Fruit fly (Drosophila melanogaster) whole organism, prepupa: ENCODE measurements around the gene zen2.

Experiments used
- CG10631 ChIP-seq: fragments of 200-800 bp; sonication (Bioruptor generic); optimal IDR thresholded peaks from 2 replicates; lab custom pipeline; 2016; ENCODE audit warnings: missing biosample characterization, missing genetic modification characterization
- CG10669 ChIP-seq: fragments of 200-800 bp; sonication (Bioruptor generic); optimal IDR thresholded peaks from 3 replicates; lab custom pipeline; 2018; ENCODE audit warnings: missing biosample characterization, mild to moderate bottlenecking, missing genetic modification characterization, moderate library complexity
- CG11762 ChIP-seq: fragments of 200-800 bp; sonication (Bioruptor generic); optimal IDR thresholded peaks from 3 replicates; lab custom pipeline; 2016; ENCODE audit warnings: missing biosample characterization, missing genetic modification characterization; ENCODE audit not compliant: insufficient read depth
- CG1621 ChIP-seq: fragments of 200-800 bp; sonication (Bioruptor generic); optimal IDR thresholded peaks from 3 replicates; lab custom pipeline; 2018; ENCODE audit warnings: missing biosample characterization, mild to moderate bottlenecking, missing genetic modification characterization
- CG3032 ChIP-seq: fragments of 200-800 bp; optimal IDR thresholded peaks from 2 replicates; lab custom pipeline; 2019; ENCODE audit warnings: missing biosample characterization, mild to moderate bottlenecking, missing genetic modification characterization, moderate library complexity
- CG34406 ChIP-seq: fragments of 200-800 bp; sonication (Bioruptor generic); optimal IDR thresholded peaks from 3 replicates; lab custom pipeline; 2016; ENCODE audit warnings: missing biosample characterization, missing genetic modification characterization
- CG3919 ChIP-seq: fragments of 200-800 bp; sonication (Bioruptor generic); optimal IDR thresholded peaks from 3 replicates; lab custom pipeline; 2016; ENCODE audit warnings: missing biosample characterization, missing genetic modification characterization
- CG6276 ChIP-seq: fragments of 200-800 bp; sonication (Bioruptor generic); optimal IDR thresholded peaks from 2 replicates; lab custom pipeline; 2017; ENCODE audit warnings: missing biosample characterization, mild to moderate bottlenecking, missing genetic modification characterization
- CG6808 ChIP-seq: fragments of 200-800 bp; sonication (Bioruptor generic); optimal IDR thresholded peaks from 3 replicates; lab custom pipeline; 2017; ENCODE audit warnings: missing biosample characterization, missing genetic modification characterization, mild to moderate bottlenecking, moderate library complexity, missing genetic modification reagents
- CG6854 ChIP-seq: fragments of 200-800 bp; sonication (Bioruptor generic); optimal IDR thresholded peaks from 2 replicates; lab custom pipeline; 2017; ENCODE audit warnings: missing biosample characterization, mild to moderate bottlenecking, missing genetic modification characterization
- CG8319 ChIP-seq: fragments of 200-800 bp; sonication (Bioruptor generic); optimal IDR thresholded peaks from 3 replicates; lab custom pipeline; 2016; ENCODE audit warnings: missing biosample characterization, missing genetic modification characterization
- CG9139 ChIP-seq: fragments of 200-800 bp; sonication (Bioruptor generic); optimal IDR thresholded peaks from 3 replicates; lab custom pipeline; 2017; ENCODE audit warnings: missing biosample characterization, mild to moderate bottlenecking, missing genetic modification characterization
- Eip75B ChIP-seq: fragments of 200-800 bp; sonication (Bioruptor generic); optimal IDR thresholded peaks from 3 replicates; lab custom pipeline; 2016; ENCODE audit warnings: missing biosample characterization, missing genetic modification characterization
- Eip78C ChIP-seq: fragments of 200-800 bp; sonication (Bioruptor generic); peaks from one replicate; lab custom pipeline; 2016; ENCODE audit warnings: missing biosample characterization, missing genetic modification characterization
- Eip93F ChIP-seq: fragments of 200-800 bp; sonication (Bioruptor generic); optimal IDR thresholded peaks from 2 replicates; lab custom pipeline; 2016; ENCODE audit warnings: missing biosample characterization, mild to moderate bottlenecking, missing genetic modification characterization
- Ets96B ChIP-seq: fragments of 200-800 bp; optimal IDR thresholded peaks from 2 replicates; lab custom pipeline; 2019; ENCODE audit warnings: missing biosample characterization, mild to moderate bottlenecking, missing genetic modification characterization, moderate library complexity
- Gug ChIP-seq: fragments of 200-800 bp; sonication (Bioruptor generic); IDR thresholded peaks from 2 replicates; pipeline ENCODE4 v1.3.6; 2022; ENCODE audit warnings: missing biosample characterization, missing genetic modification characterization
- Hr38 ChIP-seq: sonication (Bioruptor generic); optimal IDR thresholded peaks from 2 replicates; lab custom pipeline; 2016; ENCODE audit warnings: missing biosample characterization, missing genetic modification characterization
- Hr39 ChIP-seq: fragments of 200-800 bp; sonication (Bioruptor generic); optimal IDR thresholded peaks from 2 replicates; lab custom pipeline; 2016; ENCODE audit warnings: missing biosample characterization, missing genetic modification characterization
- Lpt ChIP-seq: fragments of 200-800 bp; sonication (Bioruptor generic); optimal IDR thresholded peaks from 3 replicates; lab custom pipeline; 2016; ENCODE audit warnings: missing biosample characterization, missing genetic modification characterization
- Met ChIP-seq: fragments of 200-800 bp; sonication (Bioruptor generic); optimal IDR thresholded peaks from 3 replicates; lab custom pipeline; 2016; ENCODE audit warnings: missing biosample characterization, missing genetic modification characterization
- OdsH ChIP-seq: fragments of 200-800 bp; sonication (Bioruptor generic); optimal IDR thresholded peaks from 3 replicates; lab custom pipeline; 2016; ENCODE audit warnings: missing biosample characterization, missing genetic modification characterization
- Smox ChIP-seq: fragments of 200-800 bp; sonication (Bioruptor generic); optimal IDR thresholded peaks from 3 replicates; lab custom pipeline; 2016; ENCODE audit warnings: missing biosample characterization, missing genetic modification characterization
- Sox102F ChIP-seq: fragments of 200-800 bp; sonication (Bioruptor generic); optimal IDR thresholded peaks from 2 replicates; lab custom pipeline; 2016; ENCODE audit warnings: missing biosample characterization, mild to moderate bottlenecking, missing genetic modification characterization
- Sox14 ChIP-seq: fragments of 200-800 bp; sonication (Bioruptor generic); optimal IDR thresholded peaks from 3 replicates; lab custom pipeline; 2016; ENCODE audit warnings: missing biosample characterization, missing genetic modification characterization
- Sox15 ChIP-seq: fragments of 200-800 bp; sonication (Bioruptor generic); optimal IDR thresholded peaks from 3 replicates; lab custom pipeline; 2016; ENCODE audit warnings: missing biosample characterization, missing genetic modification characterization
- achi ChIP-seq: fragments of 200-800 bp; sonication (Bioruptor generic); optimal IDR thresholded peaks from 3 replicates; lab custom pipeline; 2016; ENCODE audit warnings: missing biosample characterization, missing genetic modification characterization
- acj6 ChIP-seq: fragments of 200-800 bp; sonication (Bioruptor generic); optimal IDR thresholded peaks from 3 replicates; lab custom pipeline; 2016; ENCODE audit warnings: missing biosample characterization, missing genetic modification characterization
- eg ChIP-seq: fragments of 200-800 bp; sonication (Bioruptor generic); IDR thresholded peaks from 3 replicates; pipeline ENCODE4 v1.3.6; 2022; ENCODE audit warnings: missing biosample characterization, missing genetic modification characterization
- esn ChIP-seq: fragments of 200-800 bp; sonication (Bioruptor generic); optimal IDR thresholded peaks from 2 replicates; lab custom pipeline; 2016; ENCODE audit warnings: missing biosample characterization, mild to moderate bottlenecking, missing genetic modification characterization, moderate library complexity
- fd85E ChIP-seq: fragments of 200-800 bp; sonication (Bioruptor generic); optimal IDR thresholded peaks from 3 replicates; lab custom pipeline; 2016; ENCODE audit warnings: missing biosample characterization, missing genetic modification characterization
- fkh ChIP-seq: fragments of 200-800 bp; sonication (Bioruptor generic); optimal IDR thresholded peaks from 3 replicates; lab custom pipeline; 2017; ENCODE audit warnings: missing biosample characterization, mild to moderate bottlenecking, missing genetic modification characterization, moderate library complexity
- pdm3 ChIP-seq: fragments of 200-800 bp; sonication (Bioruptor generic); optimal IDR thresholded peaks from 3 replicates; lab custom pipeline; 2016; ENCODE audit warnings: missing biosample characterization, missing genetic modification characterization
- salr ChIP-seq, 2 experiments: fragments of 200-800 bp; sonication (Bioruptor generic); optimal IDR thresholded peaks; 3 replicates each; lab custom pipeline; 2016 to 2018; ENCODE audit warnings: missing biosample characterization in 2 of 2, missing genetic modification characterization in 2 of 2, mild to moderate bottlenecking in 1 of 2
- svp ChIP-seq: fragments of 200-800 bp; sonication (Bioruptor generic); peaks from one replicate; lab custom pipeline; 2016; ENCODE audit warnings: missing biosample characterization, missing genetic modification characterization
- topi ChIP-seq: fragments of 200-800 bp; sonication (Bioruptor generic); optimal IDR thresholded peaks from 3 replicates; lab custom pipeline; 2016; ENCODE audit warnings: missing biosample characterization, missing genetic modification characterization
- vri ChIP-seq: fragments of 200-800 bp; sonication (Bioruptor generic); optimal IDR thresholded peaks from 3 replicates; lab custom pipeline; 2016; ENCODE audit warnings: missing biosample characterization, mild to moderate bottlenecking, missing genetic modification characterization

The zen2 gene

dm6 chr3R:6747907-6748306, 4.0 kb upstream of the zen2 start, which contains the start of gene CG34297:
Gene CG34297, minus strand, starts transcription at chr3R:6748007.
- TF ChIP-seq Hr38 (GFP tag; lab: Kevin White, UChicago), result no peak
- no peak for TF ChIP-seq CG10631
- peak; percentile 42 for TF ChIP-seq svp (GFP tag; lab: Kevin White, UChicago)

dm6 chr3R:6746212-6746611, 2.3 kb upstream of the zen2 start:
- TF ChIP-seq Sox102F (GFP tag; lab: Kevin White, UChicago) (no peak), CG1621 (tag; lab: Kevin White, UChicago) (no peak), Ets96B (no peak), Sox15 (GFP tag; lab: Kevin White, UChicago) (no peak), CG6854 (GFP tag; lab: Kevin White, UChicago) (no peak), acj6 (GFP tag; lab: Kevin White, UChicago) (no peak), CG3919 (GFP tag; lab: Kevin White, UChicago) (no peak), CG6808 (GFP tag; lab: Kevin White, UChicago) (no peak), CG34406 (GFP tag; lab: Kevin White, UChicago) (no peak), salr (GFP tag; optimal IDR thresholded peaks at IDR 0.05; lab: Kevin White, UChicago) (no peak), achi (GFP tag; lab: Kevin White, UChicago) (no peak), Sox14 (GFP tag; lab: Kevin White, UChicago) (no peak), CG3032 (tag; lab: Kevin White, UChicago) (no peak), OdsH (no peak), Lpt (GFP tag; lab: Kevin White, UChicago) (no peak), Gug (GFP tag; lab: Robert Waterston, UW) (no peak), vri (GFP tag; lab: Kevin White, UChicago) (no peak), Eip93F (GFP tag; lab: Kevin White, UChicago) (no peak)
- TF ChIP-seq, all 60 proteins: peak for 0

dm6 chr3R:6741983-6742382, 2.0 kb downstream of the zen2 start, which contains the start of gene pb:
Gene pb, minus strand, starts transcription at chr3R:6742063.
- 0 out of 3 replicates have a peak, but pooled peaks have one; percentile 12 for TF ChIP-seq eg (GFP tag; lab: Robert Waterston, UW)
- no peak for TF ChIP-seq CG3032 (tag; lab: Kevin White, UChicago)
- no peak for TF ChIP-seq OdsH

- TF ChIP-seq CG10669 (GFP tag; lab: Kevin White, UChicago) (no peak), svp (GFP tag; lab: Kevin White, UChicago) (peak; percentile 30), Met (GFP tag; lab: Kevin White, UChicago) (no peak), fkh (GFP tag; lab: Kevin White, UChicago) (peak; percentile 28), Smox (no peak), Hr39 (GFP tag; lab: Kevin White, UChicago) (no peak), CG8319 (GFP tag; lab: Kevin White, UChicago) (no peak), Gug (GFP tag; lab: Robert Waterston, UW) (no peak), CG3919 (GFP tag; lab: Kevin White, UChicago) (no peak), Sox14 (GFP tag; lab: Kevin White, UChicago) (no peak), CG11762 (GFP tag; lab: Kevin White, UChicago) (no peak), CG9139 (GFP tag; lab: Kevin White, UChicago) (no peak), fd85E (GFP tag; lab: Kevin White, UChicago) (no peak), esn (GFP tag; lab: Kevin White, UChicago) (no peak), Eip78C (GFP tag; lab: Kevin White, UChicago) (peak; percentile 18)
- TF ChIP-seq, all 60 proteins: peak for 3
Observed at dm6 chr3R:6741400-6741959, 2.5 kb downstream of the zen2 start.

dm6 chr3R:6735722-6736121, 8.2 kb downstream of the zen2 start:
- TF ChIP-seq Eip75B (no peak), achi (GFP tag; lab: Kevin White, UChicago) (no peak), topi (no peak), CG6276 (no peak), pdm3 (GFP tag; lab: Kevin White, UChicago) (no peak), Eip93F (GFP tag; lab: Kevin White, UChicago) (no peak)
